Worm (Caenorhabditis elegans) whole organism, early embryonic: ENCODE results near the gene F59A6.2.

ENCODE experiments used
- B0310.2 ChIP-seq: sonication (generic microtip); optimal IDR thresholded peaks from 2 replicates; lab custom pipeline; 2016; ENCODE audit warnings: mild to moderate bottlenecking, missing genetic modification characterization, missing compliant biosample characterization
- ama-1 ChIP-seq: fragments of 150-350 bp; optimal IDR thresholded peaks from 2 replicates; lab custom pipeline; 2014
- ceh-13 ChIP-seq: fragments of 200-800 bp; sonication (Bioruptor generic); optimal IDR thresholded peaks from 2 replicates; lab custom pipeline; 2018; ENCODE audit warnings: mild to moderate bottlenecking, missing genetic modification characterization, missing compliant biosample characterization
- ceh-36 ChIP-seq: sonication (generic microtip); optimal IDR thresholded peaks from 2 replicates; lab custom pipeline; 2016; ENCODE audit warnings: missing genetic modification characterization, inconsistent platforms, missing compliant biosample characterization
- flt-1 ChIP-seq: fragments of 200-800 bp; sonication (Bioruptor generic); IDR thresholded peaks from 2 replicates; pipeline ENCODE4 v1.3.6; 2022; ENCODE audit warnings: missing genetic modification characterization, missing compliant biosample characterization
- tbx-11 ChIP-seq: fragments of 200-800 bp; sonication (Bioruptor generic); IDR thresholded peaks from 2 replicates; pipeline ENCODE4 v1.3.6; 2022; ENCODE audit warnings: missing genetic modification characterization, missing compliant biosample characterization

DNA sequence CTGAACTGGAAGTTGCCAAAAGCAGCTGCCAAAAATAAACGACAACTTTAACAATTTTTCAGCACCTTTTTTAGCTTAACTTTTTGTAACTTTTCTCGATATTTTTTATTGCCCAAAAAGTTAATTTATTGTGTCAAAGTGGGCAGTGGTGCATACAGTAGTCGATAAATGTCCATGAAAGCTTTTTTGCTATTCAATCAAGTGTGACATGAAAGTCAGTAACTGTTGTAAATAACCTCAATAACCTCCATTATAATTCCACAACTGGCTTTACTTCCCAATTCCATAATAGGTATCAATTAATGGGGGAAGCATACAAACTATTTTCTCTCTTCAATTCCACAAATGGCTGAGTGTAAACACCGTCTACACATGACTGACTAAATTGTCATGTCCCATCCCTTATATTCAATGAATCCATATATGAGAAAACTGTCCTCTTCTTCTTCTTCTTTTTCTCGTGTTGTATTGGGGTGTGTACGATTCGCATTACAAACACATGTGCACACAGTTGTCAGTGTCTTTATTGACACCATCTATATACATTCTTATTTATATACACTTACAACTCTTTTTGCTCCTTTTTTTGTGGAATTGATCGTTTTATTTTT lies 33.8 kb downstream of the F59A6.2 start:
- no peak for TF ChIP-seq ceh-36 (tag; lab: Kevin White, UChicago)
- TF ChIP-seq ama-1 (lab: Kevin White, UChicago) = no peak
- no peak for TF ChIP-seq tbx-11 (GFP tag; lab: Robert Waterston, UW)
- TF ChIP-seq B0310.2 (tag; lab: Kevin White, UChicago) = no peak
- TF ChIP-seq ceh-13 = no peak
- no peak for TF ChIP-seq flt-1 (GFP tag; lab: Robert Waterston, UW)
